Worm (Caenorhabditis elegans): ENCODE data around the gene C25H3.14.

ce11 chrII:5738795-5739194 is 43.9 kb downstream of the C25H3.14 start, which contains the start of gene hlh-14:
- no peak for TF ChIP-seq flt-1 (GFP tag; IDR thresholded peaks at IDR 0.05)
- TF ChIP-seq tab-1 (GFP tag; IDR thresholded peaks at IDR 0.05) = no peak
- no peak for TF ChIP-seq med-1 (GFP tag; optimal IDR thresholded peaks at IDR 0.05; ENCODE audit: insufficient read depth)
- no peak for TF ChIP-seq klf-2 (GFP tag; conservative IDR thresholded peaks at IDR 0.05)
- no peak for TF ChIP-seq ztf-23 (GFP tag; IDR thresholded peaks at IDR 0.05)
- no peak for TF ChIP-seq ztf-29 (GFP tag; IDR thresholded peaks at IDR 0.05)
- TF ChIP-seq ref-1 (GFP tag; conservative IDR thresholded peaks at IDR 0.05) = no peak
